Worm (Caenorhabditis elegans) whole organism, L4 larva: ENCODE data around the gene ZK1236.5.

Experiments used
- F44E2.7 ChIP-seq: fragments of 200-800 bp; sonication (Bioruptor generic); IDR thresholded peaks from 2 replicates; pipeline ENCODE4 v2.1.2; 2022; ENCODE audit warnings: missing genetic modification characterization, missing compliant biosample characterization
- Y48G9A.11 ChIP-seq: fragments of 200-800 bp; sonication (Bioruptor generic); IDR thresholded peaks from 2 replicates; pipeline ENCODE4 v1.3.6; 2022; ENCODE audit warnings: missing genetic modification reagents, missing genetic modification characterization, missing compliant biosample characterization
- Y5F2A.4 ChIP-seq: fragments of 200-800 bp; sonication (Bioruptor generic); optimal IDR thresholded peaks from 2 replicates; lab custom pipeline; 2018; ENCODE audit warnings: mild to moderate bottlenecking, missing genetic modification characterization, missing compliant biosample characterization
- Y75B8A.6 ChIP-seq: fragments of 200-800 bp; sonication (Bioruptor generic); IDR thresholded peaks from 2 replicates; pipeline ENCODE4 v1.3.6; 2022; ENCODE audit warnings: missing genetic modification reagents, missing genetic modification characterization, missing compliant biosample characterization
- aha-1 ChIP-seq: fragments of 150-350 bp; peaks from one replicate; lab custom pipeline; 2014; ENCODE audit warnings: missing biosample characterization, missing genetic modification characterization
- ceh-20 ChIP-seq: fragments of 200-800 bp; sonication (Bioruptor generic); IDR thresholded peaks from 2 replicates; pipeline ENCODE4 v1.3.6; 2022; ENCODE audit warnings: missing genetic modification reagents, missing genetic modification characterization, missing compliant biosample characterization
- ceh-44 ChIP-seq: fragments of 200-800 bp; sonication (Bioruptor generic); IDR thresholded peaks from 2 replicates; pipeline ENCODE4 v1.3.6; 2022; ENCODE audit warnings: missing genetic modification reagents, missing genetic modification characterization, missing compliant biosample characterization
- ceh-82 ChIP-seq: sonication (generic microtip); optimal IDR thresholded peaks from 2 replicates; lab custom pipeline; 2017; ENCODE audit warnings: missing biosample characterization, missing genetic modification characterization
- dmd-9 ChIP-seq: fragments of 200-800 bp; sonication (Bioruptor generic); IDR thresholded peaks from 2 replicates; pipeline ENCODE4 v1.3.6; 2022; ENCODE audit warnings: missing genetic modification reagents, missing genetic modification characterization, missing compliant biosample characterization
- dpl-1 ChIP-seq: fragments of 150-350 bp; optimal IDR thresholded peaks from 2 replicates; lab custom pipeline; 2014; ENCODE audit warnings: missing biosample characterization, missing genetic modification reagents, missing genetic modification characterization
- duxl-1 ChIP-seq: sonication (generic microtip); optimal IDR thresholded peaks from 2 replicates; lab custom pipeline; 2016; ENCODE audit warnings: mild to moderate bottlenecking, missing genetic modification characterization, moderate library complexity, missing compliant biosample characterization; ENCODE audit not compliant: poor library complexity
- dve-1 ChIP-seq: sonication (generic microtip); optimal IDR thresholded peaks from 2 replicates; lab custom pipeline; 2017; ENCODE audit warnings: antibody characterized with exemption, mild to moderate bottlenecking, missing genetic modification characterization, missing compliant biosample characterization; ENCODE audit not compliant: insufficient read depth
- gei-8 ChIP-seq: fragments of 200-800 bp; sonication (Bioruptor generic); optimal IDR thresholded peaks from 2 replicates; lab custom pipeline; 2018; ENCODE audit warnings: mild to moderate bottlenecking, missing genetic modification characterization, missing compliant biosample characterization
- hlh-11 ChIP-seq: fragments of 200-800 bp; sonication (Bioruptor generic); optimal IDR thresholded peaks from 2 replicates; lab custom pipeline; 2018; ENCODE audit warnings: mild to moderate bottlenecking, missing genetic modification characterization, missing compliant biosample characterization
- lim-7 ChIP-seq: fragments of 200-800 bp; sonication (Bioruptor generic); IDR thresholded peaks from 2 replicates; pipeline ENCODE4 v1.3.6; 2022; ENCODE audit warnings: missing genetic modification characterization, missing compliant biosample characterization
- lin-1 ChIP-seq: fragments of 200-800 bp; sonication (Bioruptor generic); IDR thresholded peaks from 2 replicates; pipeline ENCODE4 v1.3.6; 2022; ENCODE audit warnings: missing genetic modification reagents, missing genetic modification characterization, missing compliant biosample characterization
- lin-29 ChIP-seq: fragments of 200-800 bp; sonication (Bioruptor generic); IDR thresholded peaks from 2 replicates; pipeline ENCODE4 v1.3.6; 2022; ENCODE audit warnings: missing genetic modification reagents, missing genetic modification characterization, missing compliant biosample characterization
- lin-39 ChIP-seq: fragments of 150-350 bp; optimal IDR thresholded peaks from 2 replicates; lab custom pipeline; 2014; ENCODE audit warnings: missing biosample characterization, missing genetic modification reagents, missing genetic modification characterization
- lsy-2 ChIP-seq, 2 experiments: fragments of 150-350 bp in 1 of 2; sonication (generic microtip) in 1 of 2; optimal IDR thresholded peaks; 2 replicates each; lab custom pipeline; 2014 to 2017; ENCODE audit warnings: missing biosample characterization in 2 of 2, missing genetic modification characterization in 2 of 2
- nhr-10 ChIP-seq: fragments of 150-350 bp; optimal IDR thresholded peaks from 2 replicates; lab custom pipeline; 2014; ENCODE audit warnings: missing biosample characterization, missing genetic modification characterization
- nhr-111 ChIP-seq: fragments of 200-800 bp; sonication (Bioruptor generic); optimal IDR thresholded peaks from 2 replicates; lab custom pipeline; 2018; ENCODE audit warnings: mild to moderate bottlenecking, missing genetic modification characterization, missing compliant biosample characterization
- nhr-237 ChIP-seq: sonication (generic microtip); optimal IDR thresholded peaks from 2 replicates; lab custom pipeline; 2017; ENCODE audit warnings: missing biosample characterization, missing genetic modification characterization
- nhr-25 ChIP-seq: sonication (generic microtip); optimal IDR thresholded peaks from 2 replicates; lab custom pipeline; 2017; ENCODE audit warnings: missing genetic modification characterization, mild to moderate bottlenecking, missing compliant biosample characterization, antibody characterized with exemption, moderate library complexity, borderline replicate concordance; ENCODE audit not compliant: insufficient read depth
- nhr-42 ChIP-seq: fragments of 200-800 bp; sonication (Bioruptor generic); IDR thresholded peaks from 2 replicates; pipeline ENCODE4 v1.3.6; 2022; ENCODE audit warnings: missing genetic modification characterization, missing compliant biosample characterization
- nhr-48 ChIP-seq: sonication (generic microtip); optimal IDR thresholded peaks from 2 replicates; lab custom pipeline; 2016; ENCODE audit warnings: mild to moderate bottlenecking, missing genetic modification characterization, missing compliant biosample characterization
- nhr-76 ChIP-seq: fragments of 150-350 bp; optimal IDR thresholded peaks from 2 replicates; lab custom pipeline; 2014; ENCODE audit warnings: missing biosample characterization, missing genetic modification characterization
- php-3 ChIP-seq: fragments of 200-800 bp; sonication (Bioruptor generic); IDR thresholded peaks from 2 replicates; pipeline ENCODE4 v1.3.6; 2022; ENCODE audit warnings: missing genetic modification reagents, missing genetic modification characterization, missing compliant biosample characterization
- sdz-12 ChIP-seq: fragments of 200-800 bp; sonication (Bioruptor generic); optimal IDR thresholded peaks from 2 replicates; lab custom pipeline; 2018; ENCODE audit warnings: mild to moderate bottlenecking, missing genetic modification characterization, missing compliant biosample characterization
- snpc-1.2 ChIP-seq: fragments of 200-800 bp; sonication (Bioruptor generic); IDR thresholded peaks from 2 replicates; pipeline ENCODE4 v1.3.6; 2022; ENCODE audit warnings: missing genetic modification reagents, missing genetic modification characterization, missing compliant biosample characterization
- unc-62 ChIP-seq, 3 experiments: fragments of 150-350 bp in 1 of 3; sonication (generic microtip); optimal IDR thresholded peaks in 2 of 3; peaks in 1 of 3; 1 replicate in 1 of 3; 2 replicates in 2 of 3; lab custom pipeline; 2014 to 2017; ENCODE audit warnings: missing biosample characterization in 3 of 3, missing genetic modification characterization in 3 of 3, missing genetic modification reagents in 3 of 3, missing genotype in 1 of 3
- zag-1 ChIP-seq: fragments of 150-350 bp; optimal IDR thresholded peaks from 2 replicates; lab custom pipeline; 2014; ENCODE audit warnings: missing biosample characterization, missing genetic modification characterization
- zfp-3 ChIP-seq: fragments of 200-800 bp; sonication (Bioruptor generic); conservative IDR thresholded peaks from 2 replicates; pipeline ENCODE4 v1.3.6; 2022; ENCODE audit warnings: missing genetic modification reagents, missing genetic modification characterization, missing compliant biosample characterization
- ztf-11 ChIP-seq: fragments of 150-350 bp; optimal IDR thresholded peaks from 2 replicates; lab custom pipeline; 2014; ENCODE audit warnings: missing biosample characterization, missing genetic modification characterization

Gene ZK1236.5

DNA sequence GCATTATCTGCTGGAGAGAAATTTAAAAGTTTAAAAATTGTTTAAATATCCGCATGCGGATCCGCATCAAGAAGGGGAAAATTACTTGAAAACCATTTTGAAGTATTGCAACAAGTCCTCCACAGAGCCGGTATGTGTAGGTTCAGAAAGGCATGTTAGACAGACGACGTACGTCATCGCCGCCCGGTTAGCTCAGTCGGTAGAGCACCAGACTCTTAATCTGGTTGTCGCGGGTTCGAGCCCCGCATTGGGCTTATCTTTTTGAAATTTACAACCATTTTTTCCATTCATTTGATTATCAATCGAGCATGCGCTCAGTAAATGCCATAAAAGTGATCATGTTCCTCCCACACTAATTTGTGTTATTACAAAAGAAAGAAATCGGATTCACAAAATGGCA lies 41.3 kb upstream of the ZK1236.5 start (continued):
- TF ChIP-seq lin-1 (GFP tag; lab: Robert Waterston, UW): no peak
- no peak for TF ChIP-seq nhr-76 (tag; lab: Kevin White, UChicago)
- TF ChIP-seq F44E2.7 (GFP tag; lab: Robert Waterston, UW): 0 out of 2 replicates have a peak, but pooled peaks have one; percentile 53
- no peak for TF ChIP-seq lin-39 (tag; lab: Kevin White, UChicago)

DNA sequence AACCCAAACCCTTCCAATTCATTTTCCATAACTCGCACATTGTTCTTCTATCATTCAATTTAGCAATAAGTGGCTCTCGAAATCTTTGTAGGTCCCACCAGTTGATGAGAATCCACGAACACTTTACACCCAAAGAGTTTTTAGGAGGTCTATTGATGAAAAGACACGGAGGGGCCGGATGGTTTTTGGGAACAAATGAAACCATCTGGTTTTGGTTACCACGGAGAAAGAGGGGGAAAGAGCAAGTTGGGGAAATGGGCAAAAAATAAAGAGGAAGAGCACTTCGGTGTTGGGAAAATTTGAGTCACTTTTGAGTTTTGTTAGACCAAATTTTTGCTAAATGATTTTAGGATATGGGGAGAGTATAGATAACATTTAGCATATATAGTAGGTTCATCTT lies 35.5 kb upstream of the ZK1236.5 start:
- TF ChIP-seq nhr-111: no peak
- TF ChIP-seq Y5F2A.4 (GFP tag; lab: Kevin White, UChicago): no peak
- TF ChIP-seq nhr-25 (tag; lab: Kevin White, UChicago): no peak
- no peak for TF ChIP-seq lsy-2 (tag; optimal IDR thresholded peaks at IDR 0.05; lab: Kevin White, UChicago)
- peak; percentile 90 for TF ChIP-seq aha-1 (tag; lab: Kevin White, UChicago)
- TF ChIP-seq ztf-11 (tag; lab: Kevin White, UChicago): no peak
- peak in 1 of 2 experiments; percentile 81 for TF ChIP-seq unc-62 (GFP tag; optimal IDR thresholded peaks at IDR 0.05 in 1 of 2; lab: Kevin White, UChicago)
- TF ChIP-seq unc-62 (tag; optimal IDR thresholded peaks at IDR 0.05; lab: Kevin White, UChicago): no peak
- no peak for TF ChIP-seq nhr-42
- TF ChIP-seq, all 104 proteins: peak for 2

DNA sequence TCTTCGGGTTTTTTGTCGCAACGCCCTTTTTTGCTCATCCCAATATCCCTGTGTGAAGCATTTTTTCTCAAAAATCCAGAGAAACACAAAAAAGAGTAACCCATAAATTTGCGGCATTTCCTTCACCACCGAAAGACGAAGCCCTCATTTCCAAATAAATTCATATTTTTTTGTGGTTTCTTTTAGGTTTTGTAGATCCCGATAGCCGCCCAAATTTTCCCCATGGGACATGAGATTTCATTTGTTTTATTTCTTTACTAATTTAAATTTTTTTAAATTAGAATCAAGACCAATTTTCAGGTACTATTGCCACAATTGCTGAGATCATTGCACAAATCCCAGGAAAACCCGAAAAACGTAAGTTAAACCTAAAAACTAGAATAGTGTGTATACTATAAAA lies 34.7 kb upstream of the ZK1236.5 start, which contains the start of gene mig-39:
Gene mig-39 (plus strand): TSS at position 301 of the 400 bp plus-strand sequence.
- TF ChIP-seq Y75B8A.6: no peak
- no peak for TF ChIP-seq sdz-12 (GFP tag; lab: Kevin White, UChicago)
- TF ChIP-seq zfp-3 (GFP tag; lab: Robert Waterston, UW): no peak
- no peak for TF ChIP-seq nhr-10
- TF ChIP-seq php-3 (GFP tag; lab: Robert Waterston, UW): no peak
- TF ChIP-seq nhr-48 (tag; lab: Kevin White, UChicago): no peak
- no peak for TF ChIP-seq dmd-9 (GFP tag; lab: Robert Waterston, UW)
- TF ChIP-seq nhr-76 (tag; lab: Kevin White, UChicago): no peak

DNA sequence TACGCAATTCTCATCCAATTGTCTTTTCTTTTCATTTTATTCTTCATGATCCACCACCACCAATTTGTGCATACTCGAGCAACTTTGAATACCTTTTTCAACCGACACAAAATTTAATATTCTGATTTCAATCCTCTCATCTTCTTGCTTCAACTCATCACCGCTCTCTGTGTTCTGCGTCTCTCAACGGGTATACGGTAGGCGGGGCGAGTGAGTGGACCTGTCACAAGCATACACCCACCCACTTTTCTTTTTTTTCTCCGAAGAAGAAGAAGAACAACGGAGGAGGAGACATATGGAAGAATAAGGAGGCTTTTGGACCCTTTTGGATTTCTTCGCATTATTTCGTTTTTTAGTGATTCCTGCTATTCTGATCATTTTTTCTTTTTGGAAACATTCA lies 29.4 kb upstream of the ZK1236.5 start:
- no peak for TF ChIP-seq ceh-20 (GFP tag; lab: Robert Waterston, UW)
- TF ChIP-seq duxl-1: no peak
- TF ChIP-seq sdz-12 (GFP tag; lab: Kevin White, UChicago): no peak
- TF ChIP-seq lim-7 (GFP tag; lab: Robert Waterston, UW): no peak
- no peak for TF ChIP-seq hlh-11 (tag; lab: Kevin White, UChicago)
- TF ChIP-seq nhr-237 (tag; lab: Kevin White, UChicago): no peak
- TF ChIP-seq ztf-11 (tag; lab: Kevin White, UChicago): no peak
- peak in 1 of 2 experiments; percentile 77 for TF ChIP-seq lsy-2 (tag; optimal IDR thresholded peaks at IDR 0.05; lab: Kevin White, UChicago)

DNA sequence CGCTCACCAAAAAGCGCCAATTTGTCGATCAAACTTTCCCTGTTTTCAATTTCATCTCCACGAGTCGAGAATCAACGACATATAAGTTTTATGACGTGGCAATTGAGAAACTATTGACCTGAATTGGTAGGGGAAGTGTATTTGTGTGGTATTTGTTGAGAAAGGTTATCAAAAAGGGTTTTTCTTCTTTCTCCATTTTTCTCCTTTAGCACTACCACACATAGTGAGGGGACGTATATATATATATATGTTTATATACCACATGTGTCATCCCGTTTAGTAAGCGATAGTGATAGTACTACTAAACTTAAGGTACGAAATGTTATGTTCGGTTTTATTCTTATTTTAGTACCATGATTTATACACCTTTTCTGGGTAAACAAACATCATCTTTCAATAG lies 25.6 kb upstream of the ZK1236.5 start:
- no peak for TF ChIP-seq zag-1
- TF ChIP-seq snpc-1.2 (GFP tag; lab: Robert Waterston, UW): no peak
- no peak for TF ChIP-seq dve-1
- no peak for TF ChIP-seq hlh-11 (tag; lab: Kevin White, UChicago)
- no peak for TF ChIP-seq ceh-82
- peak; percentile 69 for TF ChIP-seq aha-1 (tag; lab: Kevin White, UChicago)

DNA sequence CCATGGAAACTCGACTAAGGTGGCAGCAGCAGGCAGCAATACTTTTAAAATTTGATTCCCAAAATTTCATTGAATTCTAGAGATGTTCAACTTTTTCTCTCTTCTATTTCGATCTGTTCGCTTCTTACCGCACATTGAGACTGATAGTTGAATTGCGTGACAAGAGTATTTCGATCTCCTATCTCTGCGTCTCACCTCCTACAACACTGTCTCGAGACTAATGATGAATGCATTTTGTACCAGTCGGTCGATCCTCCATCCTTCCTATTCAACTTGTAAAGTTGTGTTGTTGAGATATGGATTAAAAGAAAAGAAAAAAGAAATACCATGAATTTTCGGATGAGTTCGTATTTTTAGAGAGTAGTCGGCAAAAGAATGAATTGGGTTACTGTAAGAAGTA lies 19.2 kb upstream of the ZK1236.5 start:
- TF ChIP-seq dpl-1: no peak
- TF ChIP-seq Y48G9A.11: no peak
- TF ChIP-seq ceh-44 (GFP tag; lab: Robert Waterston, UW): no peak
- no peak for TF ChIP-seq lin-29 (GFP tag; lab: Robert Waterston, UW)
- TF ChIP-seq ztf-11 (tag; lab: Kevin White, UChicago): no peak
- no peak for TF ChIP-seq gei-8 (GFP tag; lab: Kevin White, UChicago)
